Worm (Caenorhabditis elegans): ENCODE measurements around the gene C16C8.9.

Gene C16C8.9

DNA sequence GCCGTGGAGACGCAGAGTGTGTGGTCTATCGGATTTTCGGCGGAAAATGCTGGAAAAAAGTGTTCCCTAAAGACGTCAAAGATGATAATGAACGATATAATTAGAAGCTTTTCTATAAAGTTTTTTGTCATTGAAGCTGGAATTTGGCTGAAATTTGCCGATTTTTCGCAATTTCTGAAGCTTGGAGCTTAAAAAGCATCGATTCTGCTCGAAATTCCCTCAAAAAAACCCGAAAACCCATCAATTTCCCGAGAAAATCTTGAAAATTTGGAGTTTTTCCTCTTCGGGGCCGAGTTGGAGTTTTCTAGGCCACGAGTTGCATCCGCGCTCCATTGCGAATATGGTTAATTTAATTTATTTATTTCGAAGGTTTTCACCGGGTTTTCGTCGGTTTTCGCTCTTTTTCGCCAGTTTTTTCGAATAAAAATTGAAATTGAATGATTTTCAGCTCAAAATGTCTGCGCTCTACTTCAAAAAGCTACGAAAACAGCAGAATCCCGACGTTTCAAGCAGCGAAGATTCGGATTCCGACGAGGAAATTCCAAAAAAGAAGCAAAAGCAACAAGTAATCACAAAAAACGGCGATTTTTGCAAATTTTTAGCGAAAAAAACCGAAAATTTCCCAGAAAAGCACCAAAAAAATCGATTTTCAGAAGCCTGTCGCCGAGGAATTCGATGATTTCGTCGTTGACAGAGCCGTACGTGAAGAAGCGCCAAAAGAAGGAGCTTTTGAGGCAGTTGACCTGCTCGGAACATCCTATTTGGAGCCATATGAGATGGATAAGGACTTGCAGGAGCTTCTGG lies 39.7 kb upstream of the C16C8.9 start, which contains the start of the genes col-71 and Y49F6B.2 (continued):
- TF ChIP-seq egl-13 (tag; optimal IDR thresholded peaks at IDR 0.05) (peak; percentile 91), snu-23 (GFP tag; optimal IDR thresholded peaks at IDR 0.05) (peak; percentile 86), dpl-1 (GFP tag; optimal IDR thresholded peaks at IDR 0.05) (peak; percentile 65 to 79 (median 74)), ztf-4 (tag; optimal IDR thresholded peaks at IDR 0.05) (no peak), hpl-2 (GFP tag; optimal IDR thresholded peaks at IDR 0.05) (no peak), ama-1 (optimal IDR thresholded peaks at IDR 0.05) (no peak), lin-15B (tag; optimal IDR thresholded peaks at IDR 0.05) (peak; percentile 90), unc-98 (GFP tag; IDR thresholded peaks at IDR 0.05) (peak; percentile 80), nhr-84 (tag; optimal IDR thresholded peaks at IDR 0.05) (no peak), unc-86 (tag; optimal IDR thresholded peaks at IDR 0.05) (peak; percentile 75), swsn-7 (tag; optimal IDR thresholded peaks at IDR 0.05) (peak; percentile 81), lin-13 (GFP tag; optimal IDR thresholded peaks at IDR 0.05) (peak; percentile 80), lin-39 (tag; optimal IDR thresholded peaks at IDR 0.05) (peak; percentile 64), aly-2 (tag; optimal IDR thresholded peaks at IDR 0.05) (peak; percentile 21), mep-1 (tag; optimal IDR thresholded peaks at IDR 0.05) (peak; percentile 85), ceh-8 (GFP tag; optimal IDR thresholded peaks at IDR 0.05) (peak; percentile 96), ztf-11 (tag; optimal IDR thresholded peaks at IDR 0.05) (peak in 1 of 2 experiments; percentile 90), efl-1 (optimal IDR thresholded peaks at IDR 0.05) (peak; percentile 78 to 79), efl-1 (GFP tag; optimal IDR thresholded peaks at IDR 0.05 in 1 of 2) (peak; percentile 80 to 97), hlh-17 (GFP tag; optimal IDR thresholded peaks at IDR 0.05; ENCODE audit: borderline replicate concordance) (no peak), skn-1 (tag; optimal IDR thresholded peaks at IDR 0.05) (peak; percentile 65), F16B12.6 (tag; optimal IDR thresholded peaks at IDR 0.05) (peak; percentile 66), xbp-1 (tag; optimal IDR thresholded peaks at IDR 0.05) (peak; percentile 87), sup-37 (GFP tag; optimal IDR thresholded peaks at IDR 0.05) (no peak), elt-2 (tag; optimal IDR thresholded peaks at IDR 0.05) (peak; percentile 68), nhr-90 (tag; optimal IDR thresholded peaks at IDR 0.05; ENCODE audit: poor library complexity) (peak; percentile 89), nhr-85 (tag) (peak; percentile 91), nhr-12 (tag; optimal IDR thresholded peaks at IDR 0.05) (no peak), Y116A8C.19 (tag; optimal IDR thresholded peaks at IDR 0.05; ENCODE audit: borderline replicate concordance) (peak; percentile 32), sox-4 (tag; optimal IDR thresholded peaks at IDR 0.05) (peak; percentile 76), dsc-1 (tag; optimal IDR thresholded peaks at IDR 0.05) (peak; percentile 94), ceh-63 (GFP tag; optimal IDR thresholded peaks at IDR 0.05) (no peak), nhr-77 (tag; optimal IDR thresholded peaks at IDR 0.05) (peak; percentile 11), unc-62 (GFP tag; optimal IDR thresholded peaks at IDR 0.05) (no peak), ceh-82 (tag; optimal IDR thresholded peaks at IDR 0.05) (peak; percentile 76 to 82 (median 78)), unc-130 (tag; optimal IDR thresholded peaks at IDR 0.05) (peak; percentile 24), efl-3 (GFP tag; optimal IDR thresholded peaks at IDR 0.05) (no peak), zag-1 (tag; optimal IDR thresholded peaks at IDR 0.05) (no peak), irx-1 (tag; optimal IDR thresholded peaks at IDR 0.05) (peak; percentile 92), isw-1 (GFP tag; IDR thresholded peaks at IDR 0.05) (peak; percentile 74), snpc-4 (tag; optimal IDR thresholded peaks at IDR 0.05) (peak; percentile 58), mab-9 (GFP tag; IDR thresholded peaks at IDR 0.05) (peak; percentile 86), fkh-8 (tag; optimal IDR thresholded peaks at IDR 0.05) (peak; percentile 86), tlp-1 (tag; optimal IDR thresholded peaks at IDR 0.05) (no peak), fkh-10 (GFP tag; optimal IDR thresholded peaks at IDR 0.05) (peak; percentile 74), nhr-71 (tag; optimal IDR thresholded peaks at IDR 0.05) (peak; percentile 87), lin-14 (GFP tag; optimal IDR thresholded peaks at IDR 0.05) (peak; percentile 89), ceh-88 (GFP tag; IDR thresholded peaks at IDR 0.05) (peak; percentile 41; the same call in 1 of the 2 replicates), hlh-4 (tag; optimal IDR thresholded peaks at IDR 0.05) (no peak), alr-1 (tag; optimal IDR thresholded peaks at IDR 0.05; ENCODE audit: borderline replicate concordance) (no peak), pax-3 (tag; optimal IDR thresholded peaks at IDR 0.05) (peak; percentile 81), nhr-47 (tag; optimal IDR thresholded peaks at IDR 0.05) (peak; percentile 90)
